Fruit fly (Drosophila melanogaster): ENCODE measurements around the gene CG31459.

CG31459 gene

dm6 chr3R:19838925-19839601 is 1.6 kb upstream of the CG31459 start:
- TF ChIP-seq EcR (GFP tag; optimal IDR thresholded peaks at IDR 0.05) (no peak), psq (optimal IDR thresholded peaks at IDR 0.05) (no peak), pan (optimal IDR thresholded peaks at IDR 0.05) (no peak), Dll (optimal IDR thresholded peaks at IDR 0.05) (no peak)

dm6 chr3R:19843888-19844287 is 3.2 kb downstream of the CG31459 start:
- TF ChIP-seq CG8478 (optimal IDR thresholded peaks at IDR 0.05) = no peak
- TF ChIP-seq psq (optimal IDR thresholded peaks at IDR 0.05) = no peak
- TF ChIP-seq EcR (GFP tag; optimal IDR thresholded peaks at IDR 0.05) = no peak
- TF ChIP-seq Dll (optimal IDR thresholded peaks at IDR 0.05) = no peak
- TF ChIP-seq pan (optimal IDR thresholded peaks at IDR 0.05) = no peak
- TF ChIP-seq usp (GFP tag; optimal IDR thresholded peaks at IDR 0.05) = no peak

- TF ChIP-seq EcR (GFP tag; optimal IDR thresholded peaks at IDR 0.05) (no peak), Dll (optimal IDR thresholded peaks at IDR 0.05) (no peak)
These were observed 6.4 kb downstream of the CG31459 start, which contains the start of gene MICU3 for dm6 chr3R:19846870-19847590. MICU3 (plus strand) TSS chr3R:19847311.

- TF ChIP-seq Dll (optimal IDR thresholded peaks at IDR 0.05) = no peak
- TF ChIP-seq CG8478 (optimal IDR thresholded peaks at IDR 0.05) = no peak
- TF ChIP-seq pan (optimal IDR thresholded peaks at IDR 0.05) = no peak
- no peak for TF ChIP-seq psq (optimal IDR thresholded peaks at IDR 0.05)
- TF ChIP-seq EcR (GFP tag; optimal IDR thresholded peaks at IDR 0.05) = no peak
- TF ChIP-seq usp (GFP tag; optimal IDR thresholded peaks at IDR 0.05) = no peak
These were observed 7.1 kb downstream of the CG31459 start for dm6 chr3R:19847591-19848256.

- TF ChIP-seq CG8478 (optimal IDR thresholded peaks at IDR 0.05) = no peak
- no peak for TF ChIP-seq pan (optimal IDR thresholded peaks at IDR 0.05)
- no peak for TF ChIP-seq EcR (GFP tag; optimal IDR thresholded peaks at IDR 0.05)
- no peak for TF ChIP-seq Dll (optimal IDR thresholded peaks at IDR 0.05)
- no peak for TF ChIP-seq psq (optimal IDR thresholded peaks at IDR 0.05)
- no peak for TF ChIP-seq usp (GFP tag; optimal IDR thresholded peaks at IDR 0.05)
These were observed 17.5 kb downstream of the CG31459 start for dm6 chr3R:19858017-19858659.

dm6 chr3R:19858944-19859343 is 18.3 kb downstream of the CG31459 start:
- TF ChIP-seq usp (GFP tag; optimal IDR thresholded peaks at IDR 0.05) (no peak), Dll (optimal IDR thresholded peaks at IDR 0.05) (no peak), psq (optimal IDR thresholded peaks at IDR 0.05) (no peak), pan (optimal IDR thresholded peaks at IDR 0.05) (no peak), EcR (GFP tag; optimal IDR thresholded peaks at IDR 0.05) (no peak), CG8478 (optimal IDR thresholded peaks at IDR 0.05) (no peak)

- TF ChIP-seq pan (optimal IDR thresholded peaks at IDR 0.05) (no peak), Dll (optimal IDR thresholded peaks at IDR 0.05) (no peak), psq (optimal IDR thresholded peaks at IDR 0.05) (no peak), usp (GFP tag; optimal IDR thresholded peaks at IDR 0.05) (no peak), EcR (GFP tag; optimal IDR thresholded peaks at IDR 0.05) (no peak), CG8478 (optimal IDR thresholded peaks at IDR 0.05) (no peak)
These were observed 18.9 kb downstream of the CG31459 start for dm6 chr3R:19859370-19860033.

- no peak for TF ChIP-seq EcR (GFP tag; optimal IDR thresholded peaks at IDR 0.05)
These were observed 20.5 kb downstream of the CG31459 start, which contains the start of the genes Ire1 and Mrm2 for dm6 chr3R:19860996-19861719. Ire1 (minus strand) TSS chr3R:19861291. Mrm2 (plus strand) TSS chr3R:19861610.

dm6 chr3R:19863979-19864775 is 23.5 kb downstream of the CG31459 start, which contains the start of the genes CG4572 and CG4686:
CG4572 (minus strand) TSS chr3R:19864393.
CG4686 (plus strand) TSS chr3R:19864496.
- TF ChIP-seq CG8478 (optimal IDR thresholded peaks at IDR 0.05) = no peak
- no peak for TF ChIP-seq EcR (GFP tag; optimal IDR thresholded peaks at IDR 0.05)
- TF ChIP-seq Dll (optimal IDR thresholded peaks at IDR 0.05) = no peak
- no peak for TF ChIP-seq psq (optimal IDR thresholded peaks at IDR 0.05)
- TF ChIP-seq pan (optimal IDR thresholded peaks at IDR 0.05) = no peak
- TF ChIP-seq usp (GFP tag; optimal IDR thresholded peaks at IDR 0.05) = no peak

- TF ChIP-seq psq (optimal IDR thresholded peaks at IDR 0.05) (no peak), pan (optimal IDR thresholded peaks at IDR 0.05) (no peak), Dll (optimal IDR thresholded peaks at IDR 0.05) (no peak), CG8478 (optimal IDR thresholded peaks at IDR 0.05) (no peak), usp (GFP tag; optimal IDR thresholded peaks at IDR 0.05) (no peak), EcR (GFP tag; optimal IDR thresholded peaks at IDR 0.05) (no peak)
These were observed 32.6 kb downstream of the CG31459 start for dm6 chr3R:19873102-19873737.

Measured in whole organism.